Fruit fly (Drosophila melanogaster) whole organism, pupa: ENCODE measurements around the gene CG6726.

Experiments
- CG10348 ChIP-seq: fragments of 200-800 bp; sonication (Bioruptor generic); IDR thresholded peaks from 2 replicates; pipeline ENCODE4 v1.3.6; 2022; ENCODE audit warnings: missing biosample characterization, missing genetic modification characterization
- CG12605 ChIP-seq: fragments of 200-800 bp; sonication (Bioruptor generic); IDR thresholded peaks from 2 replicates; pipeline ENCODE4 v1.3.6; 2022; ENCODE audit warnings: missing biosample characterization, missing genetic modification characterization
- CG13204 ChIP-seq: fragments of 200-800 bp; sonication (Bioruptor generic); optimal IDR thresholded peaks from 2 replicates; lab custom pipeline; 2018; ENCODE audit warnings: missing biosample characterization, mild to moderate bottlenecking, missing genetic modification characterization, moderate library complexity
- CG14655 ChIP-seq: fragments of 200-800 bp; sonication (Bioruptor generic); optimal IDR thresholded peaks from 3 replicates; lab custom pipeline; 2017; ENCODE audit warnings: mild to moderate bottlenecking, missing biosample characterization, missing genetic modification reagents, missing genetic modification characterization
- CG15710 ChIP-seq: fragments of 200-800 bp; sonication (Bioruptor generic); optimal IDR thresholded peaks from 2 replicates; lab custom pipeline; 2018; ENCODE audit warnings: missing biosample characterization, mild to moderate bottlenecking, missing genetic modification characterization, moderate library complexity
- CG17806 ChIP-seq: fragments of 200-800 bp; sonication (Bioruptor generic); optimal IDR thresholded peaks from 2 replicates; lab custom pipeline; 2018; ENCODE audit warnings: missing biosample characterization, mild to moderate bottlenecking, missing genetic modification characterization, moderate library complexity
- CG32121 ChIP-seq: fragments of 200-800 bp; sonication (Bioruptor generic); IDR thresholded peaks from 2 replicates; pipeline ENCODE4 v1.3.6; 2022; ENCODE audit warnings: missing biosample characterization, missing genetic modification characterization
- CG34367 ChIP-seq: fragments of 200-800 bp; sonication (Bioruptor generic); optimal IDR thresholded peaks from 2 replicates; lab custom pipeline; 2018; ENCODE audit warnings: missing biosample characterization, mild to moderate bottlenecking, missing genetic modification characterization
- CG4496 ChIP-seq: fragments of 200-800 bp; sonication (Bioruptor generic); IDR thresholded peaks from 3 replicates; pipeline ENCODE4 v1.3.6; 2022; ENCODE audit warnings: missing biosample characterization, missing genetic modification characterization
- CG8159 ChIP-seq: fragments of 200-800 bp; sonication (Bioruptor generic); optimal IDR thresholded peaks from 3 replicates; lab custom pipeline; 2018; ENCODE audit warnings: missing biosample characterization, mild to moderate bottlenecking, missing genetic modification characterization, moderate library complexity
- CG8301 ChIP-seq: fragments of 200-800 bp; sonication (Bioruptor generic); optimal IDR thresholded peaks from 2 replicates; lab custom pipeline; 2018; ENCODE audit warnings: missing biosample characterization, mild to moderate bottlenecking, missing genetic modification characterization
- CG9948 ChIP-seq: fragments of 200-800 bp; sonication (Bioruptor generic); optimal IDR thresholded peaks from 2 replicates; lab custom pipeline; 2018; ENCODE audit warnings: missing biosample characterization, mild to moderate bottlenecking, missing genetic modification characterization, moderate library complexity
- D1 ChIP-seq: fragments of 200-800 bp; sonication (Bioruptor generic); optimal IDR thresholded peaks from 2 replicates; lab custom pipeline; 2018; ENCODE audit warnings: missing biosample characterization, mild to moderate bottlenecking, missing genetic modification characterization, moderate library complexity
- EcR ChIP-seq: fragments of 200-800 bp; sonication (Bioruptor generic); optimal IDR thresholded peaks from 3 replicates; lab custom pipeline; 2019; ENCODE audit warnings: missing biosample characterization, missing genetic modification characterization, mild to moderate bottlenecking, moderate library complexity, missing genetic modification reagents
- Ets98B ChIP-seq: fragments of 200-800 bp; sonication (Bioruptor generic); IDR thresholded peaks from 2 replicates; pipeline ENCODE4 v1.3.6; 2022; ENCODE audit warnings: missing biosample characterization, missing genetic modification characterization
- Pif1A ChIP-seq: fragments of 200-800 bp; sonication (Bioruptor generic); optimal IDR thresholded peaks from 3 replicates; lab custom pipeline; 2016; ENCODE audit warnings: missing biosample characterization, missing genetic modification characterization
- Pif1B ChIP-seq: fragments of 200-800 bp; sonication (Bioruptor generic); optimal IDR thresholded peaks from 3 replicates; lab custom pipeline; 2016; ENCODE audit warnings: missing biosample characterization, missing genetic modification characterization
- Snoo ChIP-seq: fragments of 200-800 bp; sonication (Bioruptor generic); optimal IDR thresholded peaks from 3 replicates; lab custom pipeline; 2017; ENCODE audit warnings: missing biosample characterization, mild to moderate bottlenecking, missing genetic modification characterization, inconsistent platforms
- fd96Ca ChIP-seq: fragments of 200-800 bp; sonication (Bioruptor generic); IDR thresholded peaks from 3 replicates; pipeline ENCODE4 v1.3.6; 2022; ENCODE audit warnings: missing biosample characterization, missing genetic modification characterization
- gl ChIP-seq: fragments of 200-800 bp; sonication (Bioruptor generic); optimal IDR thresholded peaks from 2 replicates; lab custom pipeline; 2018; ENCODE audit warnings: missing biosample characterization, mild to moderate bottlenecking, missing genetic modification characterization
- rn ChIP-seq: fragments of 200-800 bp; sonication (Bioruptor generic); IDR thresholded peaks from 2 replicates; pipeline ENCODE4 v1.3.6; 2022; ENCODE audit warnings: missing biosample characterization, missing genetic modification characterization

The CG6726 gene

dm6 chr3R:23048089-23048689 is 43.3 kb upstream of the CG6726 start, which contains the start of gene CG17121:
Gene CG17121 (minus strand): TSS chr3R:23048214.
- TF ChIP-seq Pif1B (GFP tag; lab: Kevin White, UChicago) (no peak), CG8301 (tag; lab: Kevin White, UChicago) (no peak), CG8159 (no peak), CG13204 (GFP tag; lab: Kevin White, UChicago) (peak; percentile 45), fd96Ca (GFP tag; lab: Robert Waterston, UW) (peak; percentile 75), EcR (GFP tag; lab: Kevin White, UChicago) (no peak), Snoo (no peak)

DNA sequence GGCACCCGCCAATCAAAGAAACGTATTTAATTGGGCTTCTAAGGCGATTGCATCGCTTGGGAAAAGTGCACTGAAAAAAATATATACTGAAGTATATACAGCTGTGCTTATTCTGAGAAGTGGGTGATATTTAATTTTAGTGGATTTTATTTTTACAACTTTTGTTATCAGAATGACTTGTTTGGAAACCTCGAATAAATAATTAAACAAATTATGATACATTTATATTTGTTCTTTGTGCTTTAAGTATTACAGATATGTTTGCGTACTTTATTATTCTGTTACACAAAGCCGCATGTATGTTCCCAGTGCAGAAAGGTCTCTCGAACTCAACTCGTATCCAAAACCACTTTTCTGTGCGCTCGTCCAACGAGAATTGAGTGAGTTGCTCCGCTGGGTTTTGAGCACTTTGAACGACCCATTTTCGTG is 42.8 kb upstream of the CG6726 start:
- TF ChIP-seq CG4496 (GFP tag; lab: Robert Waterston, UW) (peak; percentile 72), gl (no peak), CG8159 (peak; percentile 88), CG34367 (peak; percentile 73), CG13204 (GFP tag; lab: Kevin White, UChicago) (no peak), CG14655 (GFP tag; lab: Kevin White, UChicago) (peak; percentile 93), EcR (GFP tag; lab: Kevin White, UChicago) (no peak), CG15710 (tag; lab: Kevin White, UChicago) (peak; percentile 81), CG8301 (tag; lab: Kevin White, UChicago) (peak; percentile 91), Snoo (peak; percentile 85), rn (GFP tag; lab: Robert Waterston, UW) (peak; percentile 43; the same call in 1 of the 2 replicates), CG9948 (tag; lab: Kevin White, UChicago) (peak; percentile 83), Pif1B (GFP tag; lab: Kevin White, UChicago) (peak; percentile 86), fd96Ca (GFP tag; lab: Robert Waterston, UW) (no peak; the same call in 2 of the 3 replicates), Pif1A (peak; percentile 81), CG10348 (peak; percentile 52; the same call in 1 of the 2 replicates), D1 (tag; lab: Kevin White, UChicago) (peak; percentile 63), CG32121 (GFP tag; lab: Robert Waterston, UW) (peak; percentile 90), Ets98B (GFP tag; lab: Robert Waterston, UW) (peak; percentile 72), CG12605 (GFP tag; lab: Robert Waterston, UW) (peak; percentile 56; the same call in 1 of the 2 replicates), CG17806 (tag; lab: Kevin White, UChicago) (peak; percentile 77)

dm6 chr3R:23051639-23052125 is 39.8 kb upstream of the CG6726 start, which contains the start of gene Gr94a:
Gene Gr94a (plus strand): TSS chr3R:23051689.
- TF ChIP-seq CG14655 (GFP tag; lab: Kevin White, UChicago) (no peak), CG34367 (no peak), gl (no peak), rn (GFP tag; lab: Robert Waterston, UW) (no peak), CG17806 (tag; lab: Kevin White, UChicago) (no peak), EcR (GFP tag; lab: Kevin White, UChicago) (no peak), Pif1B (GFP tag; lab: Kevin White, UChicago) (no peak), Pif1A (no peak), CG4496 (GFP tag; lab: Robert Waterston, UW) (no peak), fd96Ca (GFP tag; lab: Robert Waterston, UW) (no peak), Ets98B (GFP tag; lab: Robert Waterston, UW) (no peak), CG8159 (no peak), CG10348 (no peak)

DNA sequence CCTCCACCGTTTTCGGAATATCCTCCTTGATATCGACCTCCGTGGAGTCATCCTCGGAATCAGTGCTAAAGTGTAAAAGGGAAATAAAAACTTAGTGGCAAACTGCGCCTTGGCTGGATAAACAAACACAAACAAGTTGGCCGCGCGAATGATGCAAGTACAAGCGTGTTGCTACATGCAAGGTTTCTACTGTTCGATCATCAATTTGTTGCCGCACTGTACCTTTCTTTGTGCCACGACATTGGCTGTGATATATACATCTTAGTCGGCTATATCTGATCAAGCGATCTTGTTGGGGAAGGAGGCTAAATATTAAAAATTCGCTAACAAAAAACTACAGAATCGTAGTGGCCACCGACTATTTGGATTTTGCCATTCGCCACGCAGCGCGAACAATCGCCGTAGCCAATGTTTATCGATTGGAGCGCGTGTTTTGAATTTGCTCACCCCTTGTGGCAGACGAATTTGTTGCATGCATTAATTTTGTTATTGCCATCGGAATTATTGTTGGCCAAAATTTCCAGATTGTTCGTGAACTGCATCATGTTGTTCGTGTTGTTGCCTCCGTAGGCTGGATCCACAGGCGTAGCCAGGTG is 38.3 kb upstream of the CG6726 start:
- no peak for TF ChIP-seq CG14655 (GFP tag; lab: Kevin White, UChicago)
- no peak for TF ChIP-seq CG15710 (tag; lab: Kevin White, UChicago)
- no peak for TF ChIP-seq CG12605 (GFP tag; lab: Robert Waterston, UW)
- TF ChIP-seq Snoo = no peak
- TF ChIP-seq Ets98B (GFP tag; lab: Robert Waterston, UW) = no peak

dm6 chr3R:23053936-23054335 is 37.6 kb upstream of the CG6726 start, which contains the start of gene p53:
Gene p53 (minus strand): TSS chr3R:23054082.
- peak; percentile 11 for TF ChIP-seq gl
- TF ChIP-seq Ets98B (GFP tag; lab: Robert Waterston, UW) = peak; percentile 42
- peak; percentile 38 for TF ChIP-seq CG15710 (tag; lab: Kevin White, UChicago)
- no peak for TF ChIP-seq Pif1B (GFP tag; lab: Kevin White, UChicago)
- no peak for TF ChIP-seq CG13204 (GFP tag; lab: Kevin White, UChicago)
- TF ChIP-seq CG10348 = no peak
- peak; percentile 71 for TF ChIP-seq Snoo
- TF ChIP-seq CG8159 = no peak
- no peak for TF ChIP-seq rn (GFP tag; lab: Robert Waterston, UW)
- peak; percentile 20 for TF ChIP-seq CG34367
- TF ChIP-seq CG32121 (GFP tag; lab: Robert Waterston, UW) = peak; percentile 28; the same call in 1 of the 2 replicates
- TF ChIP-seq CG4496 (GFP tag; lab: Robert Waterston, UW) = peak; percentile 83
- TF ChIP-seq fd96Ca (GFP tag; lab: Robert Waterston, UW) = 0 out of 3 replicates have a peak, but pooled peaks have one; percentile 20
- no peak for TF ChIP-seq CG8301 (tag; lab: Kevin White, UChicago)
- peak; percentile 56 for TF ChIP-seq CG17806 (tag; lab: Kevin White, UChicago)
- no peak for TF ChIP-seq CG12605 (GFP tag; lab: Robert Waterston, UW)
- no peak for TF ChIP-seq CG9948 (tag; lab: Kevin White, UChicago)
